Worm (Caenorhabditis elegans): ENCODE data around the gene T03F6.10.

T03F6.10 gene

DNA sequence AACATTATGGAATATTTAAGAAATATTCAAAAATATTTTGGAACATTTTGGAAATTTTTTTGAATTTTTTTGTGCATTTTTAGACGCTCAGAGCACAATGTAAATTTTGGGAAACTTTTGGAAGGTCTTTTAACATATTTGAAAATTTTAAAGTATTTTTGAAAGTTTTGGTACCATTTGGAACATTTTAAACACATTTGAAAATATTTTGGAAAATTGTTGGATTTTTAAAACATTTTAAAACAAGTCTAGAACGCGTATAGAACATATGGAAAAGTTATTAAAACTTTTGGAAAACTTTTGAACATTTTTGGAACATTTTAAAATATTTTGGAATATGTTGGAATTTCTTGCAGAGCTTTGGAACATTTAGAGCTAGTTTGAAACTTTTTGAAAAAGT lies 44.4 kb downstream of the T03F6.10 start, which contains the start of gene sdz-20:
sdz-20 (plus strand) TSS at position 301 of the 400 bp plus-strand sequence.
- TF ChIP-seq ceh-100 (GFP tag; IDR thresholded peaks at IDR 0.05): no peak
- no peak for TF ChIP-seq B0019.2 (GFP tag; conservative IDR thresholded peaks at IDR 0.05)
- TF ChIP-seq hmg-20 (GFP tag; IDR thresholded peaks at IDR 0.05): no peak
- TF ChIP-seq ztf-6 (GFP tag; IDR thresholded peaks at IDR 0.05): no peak
- no peak for TF ChIP-seq T26A5.8 (tag; optimal IDR thresholded peaks at IDR 0.05)

DNA sequence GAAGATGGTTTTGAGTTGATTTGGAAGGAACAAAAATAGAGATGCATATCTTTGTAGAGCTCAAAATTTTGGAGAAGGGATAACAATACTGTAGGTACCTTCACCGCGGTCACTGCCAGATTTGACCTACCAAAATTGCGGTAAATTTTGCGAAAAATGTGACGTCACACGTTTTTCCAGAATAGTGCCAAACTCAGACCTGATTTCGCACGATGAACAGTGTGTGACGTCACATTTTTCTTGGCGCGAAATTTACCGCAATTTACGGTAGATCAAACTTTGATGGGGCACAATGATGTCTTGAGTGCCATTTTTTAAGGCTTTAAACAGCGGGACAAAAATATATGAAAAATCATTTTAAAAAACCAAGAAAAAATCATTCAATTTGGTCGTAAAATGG lies 49.2 kb downstream of the T03F6.10 start:
- TF ChIP-seq Y56A3A.18 (GFP tag; IDR thresholded peaks at IDR 0.05) (no peak), unc-130 (GFP tag; optimal IDR thresholded peaks at IDR 0.05) (no peak), tlf-1 (GFP tag; optimal IDR thresholded peaks at IDR 0.05) (no peak), D2030.7 (GFP tag; IDR thresholded peaks at IDR 0.05) (no peak), mes-4 (tag; optimal IDR thresholded peaks at IDR 0.05) (no peak), ets-4 (GFP tag; optimal IDR thresholded peaks at IDR 0.05) (no peak), ceh-40 (GFP tag; IDR thresholded peaks at IDR 0.05) (no peak), T26A5.8 (tag; optimal IDR thresholded peaks at IDR 0.05) (no peak), lin-35 (GFP tag; optimal IDR thresholded peaks at IDR 0.05) (no peak), sea-2 (GFP tag; IDR thresholded peaks at IDR 0.05) (no peak)

All from whole organism, young adult.